Fruit fly (Drosophila melanogaster): ENCODE measurements around the gene CG14262.

dm6 chr3R:27240967-27241366 is 24.3 kb downstream of the CG14262 start, which contains the start of gene CG17991:
- TF ChIP-seq insv (optimal IDR thresholded peaks at IDR 0.05) (no peak), ttk (optimal IDR thresholded peaks at IDR 0.05) (no peak), psq (optimal IDR thresholded peaks at IDR 0.05) (no peak), h (optimal IDR thresholded peaks at IDR 0.05) (no peak), Myc (optimal IDR thresholded peaks at IDR 0.05) (no peak)

Measured in Kc167 (cell line).